Worm (Caenorhabditis elegans) whole organism, mixed stage, embryonic: Measurements from ENCODE around the gene sqv-8.

Experiments used
- M03D4.4 ChIP-seq: sonication (generic microtip); optimal IDR thresholded peaks from 2 replicates; lab custom pipeline; 2017; ENCODE audit warnings: mild to moderate bottlenecking, missing genetic modification characterization, missing compliant biosample characterization
- bed-3 ChIP-seq: fragments of 200-800 bp; sonication (Bioruptor generic); optimal IDR thresholded peaks from 3 replicates; lab custom pipeline; 2018; ENCODE audit warnings: mild to moderate bottlenecking, missing genetic modification characterization, moderate library complexity, missing compliant biosample characterization
- blmp-1 ChIP-seq: fragments of 150-350 bp; optimal IDR thresholded peaks from 2 replicates; lab custom pipeline; 2014; ENCODE audit warnings: missing biosample characterization, missing genetic modification characterization
- ceh-39 ChIP-seq: fragments of 150-350 bp; optimal IDR thresholded peaks from 2 replicates; lab custom pipeline; 2014; ENCODE audit warnings: missing biosample characterization, missing genetic modification characterization
- ceh-43 ChIP-seq: fragments of 200-800 bp; sonication (Bioruptor generic); optimal IDR thresholded peaks from 2 replicates; lab custom pipeline; 2018; ENCODE audit warnings: mild to moderate bottlenecking, missing genetic modification characterization, moderate library complexity, missing compliant biosample characterization
- ceh-83 ChIP-seq: fragments of 200-800 bp; sonication (Bioruptor generic); optimal IDR thresholded peaks from 2 replicates; lab custom pipeline; 2018; ENCODE audit warnings: mild to moderate bottlenecking, missing genetic modification characterization, missing compliant biosample characterization
- ces-1 ChIP-seq: fragments of 150-350 bp; optimal IDR thresholded peaks from 2 replicates; lab custom pipeline; 2014; ENCODE audit warnings: missing biosample characterization, missing genetic modification reagents, missing genetic modification characterization
- drap-1 ChIP-seq: fragments of 200-800 bp; sonication (Bioruptor generic); optimal IDR thresholded peaks from 3 replicates; lab custom pipeline; 2018; ENCODE audit warnings: mild to moderate bottlenecking, missing genetic modification characterization, missing compliant biosample characterization
- elt-1 ChIP-seq: sonication (generic microtip); optimal IDR thresholded peaks from 2 replicates; lab custom pipeline; 2017; ENCODE audit warnings: missing genetic modification characterization, mild to moderate bottlenecking, missing compliant biosample characterization, antibody characterized with exemption, moderate library complexity, borderline replicate concordance; ENCODE audit not compliant: insufficient read depth
- elt-3 ChIP-seq: fragments of 150-350 bp; optimal IDR thresholded peaks from 2 replicates; lab custom pipeline; 2014; ENCODE audit warnings: missing biosample characterization, missing genetic modification characterization
- flh-1 ChIP-seq: fragments of 200-800 bp; sonication (Bioruptor generic); optimal IDR thresholded peaks from 2 replicates; lab custom pipeline; 2018; ENCODE audit warnings: mild to moderate bottlenecking, missing genetic modification characterization, moderate library complexity, missing compliant biosample characterization
- hlh-1 ChIP-seq: fragments of 150-350 bp; optimal IDR thresholded peaks from 2 replicates; lab custom pipeline; 2014; ENCODE audit warnings: missing biosample characterization, missing genetic modification reagents, missing genetic modification characterization
- lin-13 ChIP-seq: fragments of 150-350 bp; optimal IDR thresholded peaks from 2 replicates; lab custom pipeline; 2014; ENCODE audit warnings: missing biosample characterization, missing genetic modification characterization
- lin-32 ChIP-seq: fragments of 200-800 bp; sonication (Bioruptor generic); optimal IDR thresholded peaks from 2 replicates; lab custom pipeline; 2018; ENCODE audit warnings: mild to moderate bottlenecking, missing genetic modification characterization, missing compliant biosample characterization
- lsy-2 ChIP-seq: fragments of 150-350 bp; optimal IDR thresholded peaks from 2 replicates; lab custom pipeline; 2014; ENCODE audit warnings: missing biosample characterization, missing genetic modification characterization
- mab-5 ChIP-seq: fragments of 150-350 bp; optimal IDR thresholded peaks from 2 replicates; lab custom pipeline; 2014; ENCODE audit warnings: missing biosample characterization, missing genetic modification characterization
- mep-1 ChIP-seq: fragments of 150-350 bp; optimal IDR thresholded peaks from 2 replicates; lab custom pipeline; 2017; ENCODE audit warnings: missing biosample characterization, missing genetic modification reagents, missing genetic modification characterization, inconsistent platforms
- mls-2 ChIP-seq: sonication (generic microtip); optimal IDR thresholded peaks from 2 replicates; lab custom pipeline; 2016; ENCODE audit warnings: mild to moderate bottlenecking, missing genetic modification characterization, moderate library complexity, missing compliant biosample characterization
- nhr-12 ChIP-seq: fragments of 150-350 bp; optimal IDR thresholded peaks from 2 replicates; lab custom pipeline; 2014; ENCODE audit warnings: missing biosample characterization, missing genetic modification characterization
- nhr-2 ChIP-seq: fragments of 150-350 bp; optimal IDR thresholded peaks from 2 replicates; lab custom pipeline; 2014; ENCODE audit warnings: missing biosample characterization, missing genetic modification characterization
- nhr-237 ChIP-seq: fragments of 150-350 bp; optimal IDR thresholded peaks from 2 replicates; lab custom pipeline; 2014; ENCODE audit warnings: missing biosample characterization, missing genetic modification characterization
- nhr-28 ChIP-seq: fragments of 150-350 bp; optimal IDR thresholded peaks from 2 replicates; lab custom pipeline; 2014; ENCODE audit warnings: missing biosample characterization, missing genetic modification characterization
- nhr-76 ChIP-seq: sonication (generic microtip); optimal IDR thresholded peaks from 2 replicates; lab custom pipeline; 2017; ENCODE audit warnings: missing biosample characterization, missing genetic modification characterization
- pha-4 ChIP-seq: fragments of 150-350 bp; optimal IDR thresholded peaks from 2 replicates; lab custom pipeline; 2018; ENCODE audit warnings: missing biosample characterization, missing genetic modification reagents, missing genetic modification characterization
- snpc-4 ChIP-seq: fragments of 150-350 bp; optimal IDR thresholded peaks from 2 replicates; lab custom pipeline; 2014; ENCODE audit warnings: missing biosample characterization, missing genetic modification characterization
- sptf-1 ChIP-seq: sonication (generic microtip); optimal IDR thresholded peaks from 2 replicates; lab custom pipeline; 2017; ENCODE audit warnings: mild to moderate bottlenecking, missing genetic modification characterization, moderate library complexity, missing compliant biosample characterization
- tbx-8 ChIP-seq: fragments of 200-800 bp; sonication (Bioruptor generic); optimal IDR thresholded peaks from 2 replicates; lab custom pipeline; 2018; ENCODE audit warnings: mild to moderate bottlenecking, missing genetic modification characterization, moderate library complexity, missing compliant biosample characterization
- unc-120 ChIP-seq: sonication (generic microtip); optimal IDR thresholded peaks from 2 replicates; lab custom pipeline; 2017; ENCODE audit warnings: missing genetic modification characterization, missing compliant biosample characterization; ENCODE audit not compliant: poor library complexity, severe bottlenecking
- unc-39 ChIP-seq: fragments of 150-350 bp; optimal IDR thresholded peaks from 2 replicates; lab custom pipeline; 2014; ENCODE audit warnings: missing biosample characterization, missing genetic modification characterization
- unc-62 ChIP-seq: fragments of 150-350 bp; optimal IDR thresholded peaks from 2 replicates; lab custom pipeline; 2014; ENCODE audit warnings: missing biosample characterization, missing genetic modification reagents, missing genetic modification characterization
- zip-8 ChIP-seq: fragments of 150-350 bp; optimal IDR thresholded peaks from 2 replicates; lab custom pipeline; 2014; ENCODE audit warnings: missing biosample characterization, missing genetic modification characterization
- ztf-11 ChIP-seq: fragments of 150-350 bp; optimal IDR thresholded peaks from 2 replicates; lab custom pipeline; 2014; ENCODE audit warnings: missing biosample characterization, missing genetic modification characterization

Gene sqv-8

DNA sequence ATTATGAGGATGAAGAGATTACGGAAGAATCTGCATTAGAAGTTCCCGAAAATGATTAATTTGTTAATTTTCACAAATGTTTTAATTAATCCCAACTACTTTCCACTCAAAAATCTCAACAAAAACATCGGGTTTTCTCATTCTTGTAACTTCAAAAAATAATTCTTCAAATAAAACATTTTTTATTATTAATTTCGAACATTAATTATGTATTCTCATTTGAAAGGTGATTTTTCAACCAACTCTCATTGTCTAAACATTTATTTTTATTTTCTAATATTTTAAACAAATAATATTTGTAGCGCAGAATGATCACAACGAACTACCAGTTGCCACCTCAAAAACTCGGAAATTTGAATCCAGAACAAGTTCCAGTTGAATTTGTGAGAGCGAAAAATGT is 24.5 kb downstream of the sqv-8 start, which contains the start of gene ZK1320.7:
TSS of gene ZK1320.7 (plus strand) at position 301 of the 400 bp plus-strand sequence.
- TF ChIP-seq ceh-43 (GFP tag; lab: Kevin White, UChicago) (no peak), blmp-1 (no peak), nhr-237 (tag; lab: Kevin White, UChicago) (no peak), elt-3 (tag; lab: Kevin White, UChicago) (no peak), elt-1 (no peak), snpc-4 (tag; lab: Kevin White, UChicago) (no peak), unc-120 (tag; lab: Kevin White, UChicago) (no peak), nhr-76 (tag; lab: Kevin White, UChicago) (no peak), M03D4.4 (no peak), nhr-28 (tag; lab: Kevin White, UChicago) (no peak), zip-8 (tag; lab: Kevin White, UChicago) (no peak), hlh-1 (tag; lab: Kevin White, UChicago) (no peak), ztf-11 (tag; lab: Kevin White, UChicago) (no peak), lin-32 (GFP tag; lab: Kevin White, UChicago) (no peak), drap-1 (GFP tag; lab: Kevin White, UChicago) (no peak), bed-3 (GFP tag; lab: Kevin White, UChicago) (no peak), mep-1 (tag; lab: Kevin White, UChicago) (no peak), mab-5 (tag; lab: Kevin White, UChicago) (no peak)

DNA sequence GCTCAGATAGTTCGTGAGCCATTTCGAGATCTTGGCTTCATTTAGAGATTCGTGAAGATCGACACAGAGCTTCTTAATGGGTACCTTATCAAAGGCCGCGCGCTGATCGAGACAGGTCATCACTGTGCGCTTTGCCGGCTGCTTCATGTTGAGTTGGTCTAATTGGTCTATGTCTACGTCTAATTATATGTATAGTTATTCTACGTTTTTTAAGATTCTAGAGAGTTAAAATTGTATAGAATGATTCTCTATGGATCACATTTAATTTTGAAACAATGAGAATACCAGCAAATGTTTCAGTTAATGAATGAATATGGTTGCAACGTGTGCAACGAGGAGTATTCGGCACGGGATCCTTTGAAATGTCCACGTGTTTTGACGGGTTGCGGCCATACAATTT is 27.9 kb downstream of the sqv-8 start, which contains the start of gene arc-1:
TSS of gene arc-1 (plus strand) at position 301 of the 400 bp plus-strand sequence.
- TF ChIP-seq pha-4 (tag; lab: Kevin White, UChicago), result no peak
- TF ChIP-seq elt-3 (tag; lab: Kevin White, UChicago), result no peak
- no peak for TF ChIP-seq nhr-12 (tag; lab: Kevin White, UChicago)
- TF ChIP-seq bed-3 (GFP tag; lab: Kevin White, UChicago), result no peak
- TF ChIP-seq sptf-1, result no peak
- no peak for TF ChIP-seq ceh-43 (GFP tag; lab: Kevin White, UChicago)
- no peak for TF ChIP-seq unc-62 (GFP tag; lab: Kevin White, UChicago)
- no peak for TF ChIP-seq lin-13 (tag; lab: Kevin White, UChicago)
- no peak for TF ChIP-seq mls-2 (tag; lab: Kevin White, UChicago)
- no peak for TF ChIP-seq flh-1 (GFP tag; lab: Kevin White, UChicago)
- TF ChIP-seq ceh-39 (tag; lab: Kevin White, UChicago), result no peak
- TF ChIP-seq nhr-2 (tag; lab: Kevin White, UChicago), result no peak
- no peak for TF ChIP-seq hlh-1 (tag; lab: Kevin White, UChicago)
- no peak for TF ChIP-seq snpc-4 (tag; lab: Kevin White, UChicago)
- no peak for TF ChIP-seq ces-1
- no peak for TF ChIP-seq drap-1 (GFP tag; lab: Kevin White, UChicago)
- TF ChIP-seq nhr-76 (tag; lab: Kevin White, UChicago), result no peak
- TF ChIP-seq mab-5 (tag; lab: Kevin White, UChicago), result no peak

DNA sequence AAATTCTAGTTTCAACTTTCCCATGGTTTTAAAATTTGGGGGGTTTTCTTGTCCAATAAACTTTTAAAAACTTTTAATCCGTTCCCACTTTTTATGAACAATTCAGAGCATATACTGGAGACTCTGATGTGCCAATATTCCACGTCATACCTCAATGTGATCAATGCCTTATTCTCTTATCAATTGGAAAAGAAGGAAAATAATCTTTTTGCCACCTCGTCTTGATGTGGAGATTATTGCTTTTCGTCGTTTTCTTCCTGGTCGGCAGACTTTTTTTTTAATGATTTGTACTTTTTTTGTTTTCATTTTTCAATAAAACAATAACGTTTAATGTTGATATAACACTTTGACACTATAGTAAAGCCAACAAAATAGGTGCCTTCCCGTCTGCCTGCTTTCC is 30.7 kb downstream of the sqv-8 start:
- TF ChIP-seq unc-39 (tag; lab: Kevin White, UChicago) (no peak), ztf-11 (tag; lab: Kevin White, UChicago) (no peak)

DNA sequence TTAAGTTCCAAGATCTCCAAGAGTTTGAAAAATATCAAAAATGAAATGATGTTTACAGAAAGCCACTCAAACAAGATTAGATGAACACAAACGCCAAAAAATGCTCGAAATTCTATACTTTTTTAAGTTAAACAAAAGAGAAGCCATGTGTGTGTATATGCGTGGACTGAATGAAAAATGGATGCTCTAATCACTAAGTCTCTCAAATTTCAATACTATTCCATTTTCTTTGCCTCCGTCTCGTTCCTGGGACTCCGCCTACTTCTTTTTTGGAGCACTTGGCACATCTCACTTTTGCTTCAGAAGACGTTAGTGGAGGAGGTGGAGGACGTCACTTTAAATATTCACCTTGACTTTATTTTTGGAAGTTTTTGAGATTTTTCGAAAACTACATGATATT is 33.1 kb downstream of the sqv-8 start:
- no peak for TF ChIP-seq elt-3 (tag; lab: Kevin White, UChicago)
- TF ChIP-seq mab-5 (tag; lab: Kevin White, UChicago), result no peak
- no peak for TF ChIP-seq snpc-4 (tag; lab: Kevin White, UChicago)
- TF ChIP-seq ceh-83 (GFP tag; lab: Kevin White, UChicago), result no peak
- no peak for TF ChIP-seq hlh-1 (tag; lab: Kevin White, UChicago)
- no peak for TF ChIP-seq blmp-1
- no peak for TF ChIP-seq nhr-28 (tag; lab: Kevin White, UChicago)
- TF ChIP-seq zip-8 (tag; lab: Kevin White, UChicago), result no peak
- TF ChIP-seq nhr-237 (tag; lab: Kevin White, UChicago), result no peak
- TF ChIP-seq lin-13 (tag; lab: Kevin White, UChicago), result no peak
- TF ChIP-seq mep-1 (tag; lab: Kevin White, UChicago), result no peak
- no peak for TF ChIP-seq mls-2 (tag; lab: Kevin White, UChicago)
- no peak for TF ChIP-seq unc-39 (tag; lab: Kevin White, UChicago)
- TF ChIP-seq tbx-8, result no peak

DNA sequence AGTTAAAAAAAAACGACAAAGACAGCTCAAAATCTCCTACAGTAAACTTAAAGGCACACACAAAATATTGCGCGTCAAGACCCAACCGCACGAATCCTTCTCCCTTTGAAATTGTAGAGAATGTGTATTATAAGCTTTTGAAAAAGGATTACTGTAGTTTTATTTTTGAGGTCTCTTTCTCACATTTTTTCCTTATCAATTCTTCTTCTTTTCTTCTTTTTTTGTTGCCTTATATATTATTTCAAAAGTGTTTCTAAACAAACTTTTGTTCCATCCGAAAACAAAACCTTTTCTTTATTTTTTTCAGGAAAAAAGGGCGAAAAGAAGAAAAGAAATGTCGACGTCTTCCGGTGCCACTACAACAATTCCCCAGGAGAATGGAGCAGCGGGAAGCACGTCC is 33.7 kb downstream of the sqv-8 start, which contains the start of gene ZK1320.13:
TSS of gene ZK1320.13 (plus strand) at position 301 of the 400 bp plus-strand sequence.
- TF ChIP-seq sptf-1, result no peak
- TF ChIP-seq ceh-43 (GFP tag; lab: Kevin White, UChicago), result no peak
- TF ChIP-seq elt-1, result no peak
- no peak for TF ChIP-seq drap-1 (GFP tag; lab: Kevin White, UChicago)
- TF ChIP-seq unc-39 (tag; lab: Kevin White, UChicago), result no peak
- TF ChIP-seq nhr-12 (tag; lab: Kevin White, UChicago), result no peak
- TF ChIP-seq mab-5 (tag; lab: Kevin White, UChicago), result no peak
- no peak for TF ChIP-seq M03D4.4
- TF ChIP-seq ceh-83 (GFP tag; lab: Kevin White, UChicago), result no peak
- TF ChIP-seq lin-13 (tag; lab: Kevin White, UChicago), result no peak
- no peak for TF ChIP-seq hlh-1 (tag; lab: Kevin White, UChicago)
- TF ChIP-seq bed-3 (GFP tag; lab: Kevin White, UChicago), result no peak
- no peak for TF ChIP-seq ceh-39 (tag; lab: Kevin White, UChicago)
- TF ChIP-seq nhr-237 (tag; lab: Kevin White, UChicago), result no peak
- no peak for TF ChIP-seq mep-1 (tag; lab: Kevin White, UChicago)
- TF ChIP-seq lsy-2 (tag; lab: Kevin White, UChicago), result no peak
- no peak for TF ChIP-seq blmp-1
- TF ChIP-seq, all 35 proteins: peak for 0
